Worm (Caenorhabditis elegans) whole organism, young adult: ENCODE results near the gene R160.3.

Experiments used
- B0035.1 ChIP-seq: sonication (generic microtip); optimal IDR thresholded peaks from 2 replicates; lab custom pipeline; 2016; ENCODE audit warnings: missing genetic modification characterization, mild to moderate bottlenecking, missing compliant biosample characterization, missing genotype, missing genetic modification reagents
- B0336.3 ChIP-seq: fragments of 200-800 bp; sonication (Bioruptor generic); IDR thresholded peaks from 2 replicates; pipeline ENCODE4 v1.3.6; 2022; ENCODE audit warnings: missing genetic modification characterization, missing compliant biosample characterization
- F10E7.11 ChIP-seq: sonication (generic microtip); optimal IDR thresholded peaks from 2 replicates; lab custom pipeline; 2017; ENCODE audit warnings: mild to moderate bottlenecking, missing genetic modification characterization, moderate library complexity, missing compliant biosample characterization
- F22D6.2 ChIP-seq: sonication (generic microtip); optimal IDR thresholded peaks from 2 replicates; lab custom pipeline; 2016; ENCODE audit warnings: mild to moderate bottlenecking, missing genetic modification characterization, missing compliant biosample characterization
- F37B4.10 ChIP-seq: fragments of 200-800 bp; sonication (Bioruptor generic); IDR thresholded peaks from 2 replicates; pipeline ENCODE4 v1.3.6; 2022; ENCODE audit warnings: missing genetic modification characterization, missing compliant biosample characterization
- F55B11.4 ChIP-seq: sonication (generic microtip); optimal IDR thresholded peaks from 2 replicates; lab custom pipeline; 2016; ENCODE audit warnings: missing compliant biosample characterization, missing genetic modification characterization, borderline replicate concordance; ENCODE audit not compliant: insufficient read depth
- K12H6.12 ChIP-seq: fragments of 200-800 bp; sonication (Bioruptor generic); optimal IDR thresholded peaks from 2 replicates; lab custom pipeline; 2018; ENCODE audit warnings: mild to moderate bottlenecking, missing genetic modification characterization, missing compliant biosample characterization
- T26A5.8 ChIP-seq: sonication (generic microtip); optimal IDR thresholded peaks from 2 replicates; lab custom pipeline; 2016; ENCODE audit warnings: missing genetic modification characterization, missing compliant biosample characterization
- Y53F4B.3 ChIP-seq: fragments of 200-800 bp; sonication (Bioruptor generic); IDR thresholded peaks from 2 replicates; pipeline ENCODE4 v1.3.6; 2022; ENCODE audit warnings: missing genetic modification reagents, missing genetic modification characterization, missing compliant biosample characterization
- Y56A3A.18 ChIP-seq: fragments of 200-800 bp; sonication (Bioruptor generic); IDR thresholded peaks from 2 replicates; pipeline ENCODE4 v1.3.6; 2022; ENCODE audit warnings: missing genetic modification reagents, missing genetic modification characterization, missing compliant biosample characterization
- aptf-2 ChIP-seq: fragments of 200-800 bp; sonication (Bioruptor generic); conservative IDR thresholded peaks from 2 replicates; pipeline ENCODE4 v1.3.6; 2022; ENCODE audit warnings: missing genetic modification reagents, missing genetic modification characterization, missing compliant biosample characterization
- aptf-3 ChIP-seq: fragments of 200-800 bp; sonication (Bioruptor generic); IDR thresholded peaks from 2 replicates; pipeline ENCODE4 v1.3.6; 2022; ENCODE audit warnings: missing genetic modification characterization, missing compliant biosample characterization
- attf-5 ChIP-seq: fragments of 200-800 bp; sonication (Bioruptor generic); optimal IDR thresholded peaks from 2 replicates; lab custom pipeline; 2018; ENCODE audit warnings: mild to moderate bottlenecking, missing genetic modification characterization, missing compliant biosample characterization
- bed-2 ChIP-seq: fragments of 200-800 bp; sonication (Bioruptor generic); IDR thresholded peaks from 2 replicates; pipeline ENCODE4 v1.3.6; 2022; ENCODE audit warnings: missing genetic modification reagents, missing genetic modification characterization, missing compliant biosample characterization
- ccch-3 ChIP-seq: fragments of 200-800 bp; sonication (Bioruptor generic); optimal IDR thresholded peaks from 2 replicates; lab custom pipeline; 2018; ENCODE audit warnings: mild to moderate bottlenecking, missing genetic modification characterization, missing compliant biosample characterization
- ceh-100 ChIP-seq: fragments of 200-800 bp; sonication (Bioruptor generic); IDR thresholded peaks from 2 replicates; pipeline ENCODE4 v1.3.6; 2022; ENCODE audit warnings: missing genetic modification reagents, missing genetic modification characterization, missing compliant biosample characterization
- ceh-27 ChIP-seq: fragments of 200-800 bp; sonication (Bioruptor generic); optimal IDR thresholded peaks from 2 replicates; lab custom pipeline; 2018; ENCODE audit warnings: mild to moderate bottlenecking, missing genetic modification characterization, moderate library complexity, missing compliant biosample characterization
- ceh-40 ChIP-seq: fragments of 200-800 bp; sonication (Bioruptor generic); IDR thresholded peaks from 2 replicates; pipeline ENCODE4 v1.3.6; 2022; ENCODE audit warnings: missing genetic modification characterization, missing compliant biosample characterization
- efl-1 ChIP-seq: fragments of 150-350 bp; optimal IDR thresholded peaks from 2 replicates; lab custom pipeline; 2014; ENCODE audit warnings: missing biosample characterization, missing genetic modification reagents, missing genetic modification characterization
- gei-17 ChIP-seq: fragments of 200-800 bp; sonication (Bioruptor generic); optimal IDR thresholded peaks from 2 replicates; lab custom pipeline; 2018; ENCODE audit warnings: mild to moderate bottlenecking, missing genetic modification characterization, missing compliant biosample characterization
- him-1 ChIP-seq: sonication (generic microtip); optimal IDR thresholded peaks from 2 replicates; lab custom pipeline; 2016; ENCODE audit warnings: missing genotype, missing genetic modification reagents, missing genetic modification characterization, missing compliant biosample characterization
- hmg-1.2 ChIP-seq: fragments of 200-800 bp; sonication (Bioruptor generic); IDR thresholded peaks from 2 replicates; pipeline ENCODE4 v1.3.6; 2022; ENCODE audit warnings: missing genetic modification reagents, missing genetic modification characterization, missing compliant biosample characterization
- lag-1 ChIP-seq: fragments of 200-800 bp; sonication (Bioruptor generic); IDR thresholded peaks from 2 replicates; pipeline ENCODE4 v1.3.6; 2022; ENCODE audit warnings: missing genetic modification reagents, missing genetic modification characterization, missing compliant biosample characterization
- lin-26 ChIP-seq: fragments of 200-800 bp; sonication (Bioruptor generic); IDR thresholded peaks from 2 replicates; pipeline ENCODE4 v1.3.6; 2022; ENCODE audit warnings: missing genetic modification reagents, missing genetic modification characterization, missing compliant biosample characterization
- lin-35 ChIP-seq, 3 experiments: fragments of 150-350 bp in 2 of 3; sonication (generic microtip) in 1 of 3; optimal IDR thresholded peaks; 2 replicates each; lab custom pipeline; 2014 to 2018; ENCODE audit warnings: missing biosample characterization in 3 of 3, missing genetic modification characterization in 3 of 3, missing genetic modification reagents in 3 of 3
- madf-10 ChIP-seq: sonication (generic microtip); optimal IDR thresholded peaks from 2 replicates; lab custom pipeline; 2016; ENCODE audit warnings: mild to moderate bottlenecking, missing genetic modification characterization, missing compliant biosample characterization
- madf-6 ChIP-seq: fragments of 200-800 bp; sonication (Bioruptor generic); IDR thresholded peaks from 2 replicates; pipeline ENCODE4 v1.3.6; 2022; ENCODE audit warnings: missing genetic modification reagents, missing genetic modification characterization, missing compliant biosample characterization
- mel-28 ChIP-seq: sonication (generic microtip); optimal IDR thresholded peaks from 2 replicates; lab custom pipeline; 2016; ENCODE audit warnings: borderline replicate concordance, mild to moderate bottlenecking, missing genetic modification characterization, missing compliant biosample characterization
- mes-4 ChIP-seq: sonication (generic microtip); optimal IDR thresholded peaks from 2 replicates; lab custom pipeline; 2016; ENCODE audit warnings: missing genotype, missing genetic modification characterization, missing compliant biosample characterization
- nfyb-1 ChIP-seq: fragments of 200-800 bp; sonication (Bioruptor generic); IDR thresholded peaks from 2 replicates; pipeline ENCODE4 v1.3.6; 2022; ENCODE audit warnings: missing genetic modification reagents, missing genetic modification characterization, missing compliant biosample characterization
- nhr-179 ChIP-seq: sonication (generic microtip); optimal IDR thresholded peaks from 2 replicates; lab custom pipeline; 2016; ENCODE audit warnings: mild to moderate bottlenecking, missing genetic modification characterization, missing compliant biosample characterization
- nhr-80 ChIP-seq: sonication (generic microtip); optimal IDR thresholded peaks from 2 replicates; lab custom pipeline; 2016; ENCODE audit warnings: missing genetic modification characterization, missing compliant biosample characterization
- pha-4 ChIP-seq: fragments of 150-350 bp; sonication (generic microtip); optimal IDR thresholded peaks from 2 replicates; lab custom pipeline; 2014; ENCODE audit warnings: missing biosample characterization, missing genetic modification reagents, missing genetic modification characterization
- snpc-1.3 ChIP-seq: sonication (generic microtip); optimal IDR thresholded peaks from 2 replicates; lab custom pipeline; 2017; ENCODE audit warnings: missing genetic modification characterization, mild to moderate bottlenecking, missing compliant biosample characterization, antibody characterized with exemption, moderate library complexity, missing genotype, missing genetic modification reagents; ENCODE audit not compliant: insufficient read depth
- somi-1 ChIP-seq: fragments of 200-800 bp; sonication (Bioruptor generic); optimal IDR thresholded peaks from 2 replicates; lab custom pipeline; 2018; ENCODE audit warnings: mild to moderate bottlenecking, missing genetic modification characterization, missing compliant biosample characterization
- tlf-1 ChIP-seq: fragments of 200-800 bp; sonication (Bioruptor generic); optimal IDR thresholded peaks from 2 replicates; lab custom pipeline; 2018; ENCODE audit warnings: mild to moderate bottlenecking, missing genetic modification characterization, missing compliant biosample characterization
- ztf-25 ChIP-seq: fragments of 200-800 bp; sonication (Bioruptor generic); IDR thresholded peaks from 2 replicates; pipeline ENCODE4 v1.3.6; 2022; ENCODE audit warnings: missing genetic modification reagents, missing genetic modification characterization, missing compliant biosample characterization
- ztf-28 ChIP-seq: fragments of 200-800 bp; sonication (Bioruptor generic); IDR thresholded peaks from 2 replicates; pipeline ENCODE4 v1.3.6; 2022; ENCODE audit warnings: missing genetic modification reagents, missing genetic modification characterization, missing compliant biosample characterization

Gene R160.3

DNA sequence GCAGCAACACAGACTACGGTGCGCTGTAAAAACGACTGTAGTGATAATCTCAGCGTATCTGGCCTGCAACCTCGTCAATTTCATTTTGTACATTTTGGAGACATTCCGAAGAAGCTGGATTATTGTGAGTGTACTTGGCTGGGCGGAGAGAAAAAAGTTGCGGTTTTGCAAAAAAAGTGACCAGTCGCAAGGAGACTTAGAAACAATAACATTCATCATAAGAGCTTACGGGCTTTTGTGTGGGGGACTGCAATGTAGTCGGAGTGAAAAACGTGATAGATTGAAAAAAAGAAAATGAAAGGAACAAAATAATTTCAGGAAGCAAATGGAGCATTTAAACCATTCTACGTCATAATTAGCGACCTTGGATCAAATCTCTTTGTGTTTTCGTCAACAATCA lies 42.3 kb upstream of the R160.3 start:
- no peak for TF ChIP-seq nfyb-1 (GFP tag; lab: Robert Waterston, UW)
- no peak for TF ChIP-seq madf-6 (GFP tag; lab: Robert Waterston, UW)
- no peak for TF ChIP-seq F22D6.2 (tag; lab: Kevin White, UChicago)
- no peak for TF ChIP-seq B0035.1 (tag; lab: Kevin White, UChicago)
- TF ChIP-seq T26A5.8 (tag; lab: Kevin White, UChicago): no peak
- TF ChIP-seq tlf-1 (GFP tag; lab: Kevin White, UChicago): no peak
- no peak for TF ChIP-seq mes-4 (tag; lab: Kevin White, UChicago)
- TF ChIP-seq F37B4.10 (GFP tag; lab: Robert Waterston, UW): no peak
- no peak for TF ChIP-seq nhr-179
- TF ChIP-seq B0336.3 (GFP tag; lab: Robert Waterston, UW): no peak
- TF ChIP-seq ceh-100: no peak
- TF ChIP-seq aptf-3 (GFP tag; lab: Robert Waterston, UW): no peak

DNA sequence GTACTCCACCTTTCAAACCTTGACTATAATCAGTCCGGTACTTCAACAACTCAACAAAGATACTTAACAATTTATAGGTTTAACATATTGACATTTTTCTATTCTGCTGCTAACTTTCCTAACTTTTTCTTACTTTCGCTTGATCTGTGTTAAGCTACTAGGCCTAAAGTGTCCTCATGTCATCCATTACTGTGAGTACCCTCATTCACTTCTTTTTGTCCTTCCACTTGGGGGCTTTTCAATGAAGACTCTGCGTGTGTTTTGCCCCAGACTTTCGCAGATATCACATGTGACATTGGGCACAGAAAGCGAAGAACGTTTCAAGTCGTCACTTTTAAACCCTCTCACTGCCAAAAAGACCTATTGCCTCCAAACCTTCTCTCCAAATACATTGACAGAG lies 38.6 kb upstream of the R160.3 start:
- TF ChIP-seq ztf-25 (no peak), somi-1 (GFP tag; lab: Kevin White, UChicago) (no peak), lin-35 (GFP tag; optimal IDR thresholded peaks at IDR 0.05; lab: Kevin White, UChicago) (peak in 1 of 3 experiments; percentile 5), ceh-27 (GFP tag; lab: Kevin White, UChicago) (peak; percentile 55)

DNA sequence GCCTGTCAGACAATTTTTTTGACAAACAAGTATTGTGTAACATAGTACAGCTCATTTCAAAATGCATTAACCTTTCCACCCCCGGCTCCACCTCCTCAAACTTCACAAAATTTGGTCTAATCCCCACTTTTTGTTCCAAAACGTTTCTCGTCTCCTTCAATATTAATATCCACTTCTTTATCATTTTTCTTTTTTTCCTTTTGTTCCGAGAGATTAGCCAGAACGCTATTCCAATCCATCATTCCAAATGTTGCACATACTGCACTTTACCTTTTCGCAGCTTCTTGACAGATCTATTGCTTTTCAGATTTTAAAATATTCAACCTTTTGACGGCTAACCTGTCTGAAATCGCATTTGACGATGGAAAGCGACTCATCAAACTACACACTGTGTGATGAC lies 36.7 kb upstream of the R160.3 start, which contains the start of gene D1079.1:
Gene D1079.1, plus strand, starts transcription at position 301 of the 400 bp plus-strand sequence.
- TF ChIP-seq nhr-80 (tag; lab: Kevin White, UChicago): no peak
- no peak for TF ChIP-seq aptf-3 (GFP tag; lab: Robert Waterston, UW)
- TF ChIP-seq ceh-100: no peak
- no peak for TF ChIP-seq K12H6.12 (tag; lab: Kevin White, UChicago)

DNA sequence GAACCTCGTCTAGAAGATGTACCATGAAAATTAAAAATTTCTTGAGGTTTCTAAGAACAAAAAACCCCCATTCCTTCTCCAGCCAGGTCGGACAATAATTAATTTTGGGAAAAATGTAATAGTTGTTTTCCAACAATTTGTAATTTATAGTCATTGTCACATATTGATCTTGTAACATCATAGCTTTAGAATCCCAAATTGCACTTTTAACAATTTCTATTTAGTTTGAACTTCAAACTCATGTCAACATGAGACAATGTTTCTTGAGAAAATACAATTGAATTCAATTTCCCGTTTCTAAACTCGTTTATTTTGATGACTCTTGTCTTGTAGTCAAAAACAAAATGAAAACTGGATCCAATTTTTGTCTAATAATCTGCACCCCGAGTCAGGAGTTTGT lies 34.2 kb upstream of the R160.3 start:
- no peak for TF ChIP-seq aptf-2 (GFP tag; lab: Robert Waterston, UW)
- TF ChIP-seq hmg-1.2 (GFP tag; lab: Robert Waterston, UW): no peak
- TF ChIP-seq, all 124 proteins: peak for 0

DNA sequence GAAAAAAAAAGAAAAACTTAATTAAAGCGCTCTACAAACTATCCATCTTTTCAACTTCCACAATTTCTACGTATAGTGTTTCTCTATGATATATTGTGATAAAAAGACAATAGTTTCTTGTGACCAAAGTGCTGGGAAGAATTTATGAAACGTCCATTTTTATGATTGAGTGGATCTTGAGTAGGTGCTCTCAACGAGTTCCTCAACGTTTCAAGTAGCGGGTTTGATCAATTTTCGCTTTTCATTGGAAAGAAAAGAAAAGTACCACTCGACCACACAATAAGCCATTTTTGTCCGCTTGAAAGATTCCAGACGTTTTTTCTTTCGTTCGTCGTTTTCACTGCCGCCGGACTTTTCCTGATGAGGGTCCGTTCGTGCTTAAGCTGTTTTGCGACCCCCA lies 31.3 kb upstream of the R160.3 start:
- TF ChIP-seq aptf-3 (GFP tag; lab: Robert Waterston, UW): no peak
- TF ChIP-seq F55B11.4: no peak
- no peak for TF ChIP-seq lin-26 (GFP tag; lab: Robert Waterston, UW)
- no peak for TF ChIP-seq ceh-40
- no peak for TF ChIP-seq bed-2
- TF ChIP-seq attf-5: no peak
- peak; percentile 87 for TF ChIP-seq ceh-27 (GFP tag; lab: Kevin White, UChicago)

DNA sequence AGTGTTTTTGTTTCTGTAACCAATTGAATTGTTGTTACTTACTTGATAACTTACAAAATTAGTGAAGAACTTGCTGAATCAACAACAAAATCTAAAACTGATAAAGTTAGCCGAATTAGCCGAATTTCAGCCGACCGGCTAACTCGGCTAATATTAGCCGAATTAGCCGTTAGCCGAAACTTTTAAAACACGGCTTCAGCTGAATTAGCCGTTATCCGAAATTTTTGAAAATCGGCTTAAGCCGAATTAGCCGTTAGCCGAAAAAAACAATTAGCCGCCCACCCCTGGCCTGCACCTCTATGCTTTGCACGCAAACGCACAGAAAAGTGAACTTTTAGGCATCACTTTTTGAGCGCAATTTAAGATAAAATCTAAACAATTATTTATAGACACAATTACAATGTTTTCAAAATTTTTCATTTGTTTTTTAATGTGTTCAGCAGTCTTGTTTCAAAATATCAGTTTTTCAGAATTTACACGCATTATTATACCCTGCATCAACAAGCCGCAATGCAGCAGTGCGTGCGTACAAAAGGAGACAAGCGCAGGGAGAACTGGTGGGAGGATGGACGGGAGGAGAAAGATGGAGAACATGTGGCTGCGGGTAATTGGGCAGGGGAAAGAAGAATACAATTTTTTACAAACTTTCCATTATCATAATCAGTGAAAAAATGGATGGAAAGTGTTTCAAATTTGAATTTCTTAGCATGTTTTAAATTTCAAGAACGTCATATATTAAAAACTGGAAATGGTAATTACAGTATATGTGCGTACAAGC lies 29.1 kb upstream of the R160.3 start:
- peak; percentile 65 for TF ChIP-seq madf-10 (tag; lab: Kevin White, UChicago)
- no peak for TF ChIP-seq attf-5
- TF ChIP-seq mel-28 (tag; lab: Kevin White, UChicago): no peak
- TF ChIP-seq K12H6.12 (tag; lab: Kevin White, UChicago): no peak
- no peak for TF ChIP-seq him-1
- TF ChIP-seq lag-1 (GFP tag; lab: Robert Waterston, UW): no peak
- no peak for TF ChIP-seq nhr-179
- TF ChIP-seq pha-4 (tag; lab: Kevin White, UChicago): no peak
- TF ChIP-seq tlf-1 (GFP tag; lab: Kevin White, UChicago): peak; percentile 22
- no peak for TF ChIP-seq efl-1 (GFP tag; lab: Kevin White, UChicago)
- no peak for TF ChIP-seq snpc-1.3 (tag; lab: Kevin White, UChicago)
- TF ChIP-seq F10E7.11 (tag; lab: Kevin White, UChicago): no peak
- TF ChIP-seq Y56A3A.18: peak; percentile 84
- TF ChIP-seq F22D6.2 (tag; lab: Kevin White, UChicago): peak; percentile 26
- peak; percentile 92 for TF ChIP-seq gei-17
- TF ChIP-seq B0035.1 (tag; lab: Kevin White, UChicago): no peak
- TF ChIP-seq Y53F4B.3 (GFP tag; lab: Robert Waterston, UW): no peak
- TF ChIP-seq aptf-2 (GFP tag; lab: Robert Waterston, UW): no peak
- no peak for TF ChIP-seq ccch-3
- TF ChIP-seq bed-2: no peak
- TF ChIP-seq ztf-28: no peak
